Fruit fly (Drosophila melanogaster): ENCODE measurements around the gene CG14834.
A peak's percentile ranks its signal among the peaks of the same experiment; 100 is the strongest.

CG14834 gene

DNA sequence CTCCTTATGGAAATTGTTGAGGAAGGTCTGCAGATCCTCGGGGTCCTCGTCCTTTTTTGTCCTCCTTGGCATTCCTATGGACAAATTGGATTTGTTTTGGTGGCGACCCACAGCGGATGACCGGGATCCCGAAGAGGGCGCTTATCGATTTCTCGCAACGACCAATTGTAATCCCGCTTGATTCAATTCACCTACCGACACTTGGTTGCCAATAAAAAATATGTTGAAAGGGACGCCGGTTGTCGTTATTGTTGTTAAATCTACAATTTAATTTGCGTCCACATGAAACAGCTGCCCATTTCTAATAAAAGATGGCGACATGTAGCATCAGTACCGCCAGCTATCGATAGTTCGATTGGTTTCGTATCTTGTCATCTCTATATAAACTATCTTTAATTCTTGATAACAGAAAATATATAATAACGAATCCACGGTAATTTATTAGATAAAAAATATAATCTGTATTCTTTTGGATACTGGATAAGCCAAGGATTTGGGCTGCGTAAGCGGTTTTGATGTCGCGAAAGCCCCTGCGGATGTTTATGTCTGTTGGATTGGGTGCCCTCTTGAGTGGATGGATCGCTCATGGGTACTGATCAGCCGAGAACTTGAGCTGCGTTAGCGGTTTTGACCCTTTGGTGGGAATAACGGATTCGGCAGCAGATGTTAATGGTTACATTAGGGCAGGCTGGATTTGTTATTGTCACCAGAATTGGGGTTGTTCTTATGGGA lies 9.6 kb upstream of the CG14834 start, which contains the start of gene CTCF (continued):
- TF ChIP-seq CG7963 (GFP tag; IDR thresholded peaks at IDR 0.05; ENCODE audit: partially characterized antibody) = peak; percentile 68
- TF ChIP-seq CG7928 (GFP tag; optimal IDR thresholded peaks at IDR 0.05) = no peak
- TF ChIP-seq abd-A (tag; optimal IDR thresholded peaks at IDR 0.05) = no peak
- no peak for TF ChIP-seq crc (GFP tag; optimal IDR thresholded peaks at IDR 0.05)
- peak; percentile 35 for TF ChIP-seq gcm (GFP tag; optimal IDR thresholded peaks at IDR 0.05)
- peak; percentile 22 for TF ChIP-seq CG30020 (tag; optimal IDR thresholded peaks at IDR 0.05)
- TF ChIP-seq CG11093 (GFP tag; IDR thresholded peaks at IDR 0.05) = 0 out of 3 replicates have a peak, but pooled peaks have one; percentile 25
- peak; percentile 13 for TF ChIP-seq bab2 (GFP tag; optimal IDR thresholded peaks at IDR 0.05)
- TF ChIP-seq CG15601 (tag; optimal IDR thresholded peaks at IDR 0.05) = peak; percentile 34
- TF ChIP-seq mirr (GFP tag; optimal IDR thresholded peaks at IDR 0.05) = peak; percentile 56
- peak; percentile 9 for TF ChIP-seq CG1792 (GFP tag; optimal IDR thresholded peaks at IDR 0.05)
- peak; percentile 53 for TF ChIP-seq grn (GFP tag; optimal IDR thresholded peaks at IDR 0.05)
- peak; percentile 16 for TF ChIP-seq pfk (GFP tag; optimal IDR thresholded peaks at IDR 0.05)
- peak; percentile 55; the same call in 1 of the 2 replicates for TF ChIP-seq inv (GFP tag; IDR thresholded peaks at IDR 0.05; ENCODE audit: partially characterized antibody)
- TF ChIP-seq CG6683 (GFP tag; optimal IDR thresholded peaks at IDR 0.05) = no peak
- peak; percentile 47 for TF ChIP-seq dm (GFP tag; optimal IDR thresholded peaks at IDR 0.05)
- TF ChIP-seq onecut (GFP tag; IDR thresholded peaks at IDR 0.05) = peak; percentile 89
- TF ChIP-seq sd (tag; optimal IDR thresholded peaks at IDR 0.05) = peak; percentile 64
- no peak for TF ChIP-seq CG31365 (tag; optimal IDR thresholded peaks at IDR 0.05)
- TF ChIP-seq CG10147 (GFP tag; optimal IDR thresholded peaks at IDR 0.05) = peak; percentile 32
- peak; percentile 65; the same call in 2 of the 3 replicates for TF ChIP-seq hb (GFP tag; IDR thresholded peaks at IDR 0.05; ENCODE audit: partially characterized antibody)
- TF ChIP-seq Kr (GFP tag; optimal IDR thresholded peaks at IDR 0.05) = no peak
- no peak for TF ChIP-seq CG18764 (GFP tag; optimal IDR thresholded peaks at IDR 0.05)
- no peak for TF ChIP-seq CG1529 (GFP tag; optimal IDR thresholded peaks at IDR 0.05)
- TF ChIP-seq Scr (GFP tag; IDR thresholded peaks at IDR 0.05; ENCODE audit: partially characterized antibody) = peak; percentile 80
- no peak for TF ChIP-seq ttk (GFP tag; IDR thresholded peaks at IDR 0.05)
- peak; percentile 64 for TF ChIP-seq CG2712 (tag; optimal IDR thresholded peaks at IDR 0.05)
- no peak for TF ChIP-seq p53 (GFP tag; optimal IDR thresholded peaks at IDR 0.05)
- peak; percentile 15 for TF ChIP-seq tin (GFP tag; optimal IDR thresholded peaks at IDR 0.05)
- no peak for TF ChIP-seq CG4328 (GFP tag; optimal IDR thresholded peaks at IDR 0.05)
- 0 out of 2 replicates have a peak, but pooled peaks have one; percentile 39 for TF ChIP-seq ara (GFP tag; IDR thresholded peaks at IDR 0.05)
- peak; percentile 38 for TF ChIP-seq CG33557 (GFP tag; optimal IDR thresholded peaks at IDR 0.05)
- peak; percentile 9 for TF ChIP-seq lab (GFP tag; optimal IDR thresholded peaks at IDR 0.05)
- peak; percentile 4 for TF ChIP-seq ind (GFP tag; optimal IDR thresholded peaks at IDR 0.05)
- 0 out of 4 replicates have a peak, but pooled peaks have one; percentile 50 for TF ChIP-seq chinmo (GFP tag; IDR thresholded peaks at IDR 0.05; ENCODE audit: partially characterized antibody)
- TF ChIP-seq tx (GFP tag; optimal IDR thresholded peaks at IDR 0.05) = no peak
- peak; percentile 69 for TF ChIP-seq CG1603 (tag; optimal IDR thresholded peaks at IDR 0.05)
- TF ChIP-seq CG4617 (GFP tag; optimal IDR thresholded peaks at IDR 0.05; ENCODE audit: borderline replicate concordance) = peak; percentile 94
- TF ChIP-seq cwo (GFP tag; optimal IDR thresholded peaks at IDR 0.05) = no peak
- TF ChIP-seq HLH4C (GFP tag; IDR thresholded peaks at IDR 0.05; ENCODE audit: partially characterized antibody) = peak; percentile 82
- TF ChIP-seq CG15269 (tag; optimal IDR thresholded peaks at IDR 0.05) = peak; percentile 37
- TF ChIP-seq Dp (GFP tag; optimal IDR thresholded peaks at IDR 0.05) = peak; percentile 51
- TF ChIP-seq nom (GFP tag; optimal IDR thresholded peaks at IDR 0.05) = no peak
- TF ChIP-seq tll (GFP tag; optimal IDR thresholded peaks at IDR 0.05) = no peak
- peak; percentile 77 for TF ChIP-seq CG12659 (GFP tag; optimal IDR thresholded peaks at IDR 0.05)
- TF ChIP-seq Dref (GFP tag; IDR thresholded peaks at IDR 0.05) = peak; percentile 76
- TF ChIP-seq HLH3B (GFP tag; IDR thresholded peaks at IDR 0.05) = peak; percentile 51
